Worm (Caenorhabditis elegans) whole organism, L3 larva: ENCODE results near the gene C49C8.6.

Experiments used
- R02D3.7 ChIP-seq: fragments of 150-350 bp; optimal IDR thresholded peaks from 2 replicates; lab custom pipeline; 2014; ENCODE audit warnings: missing biosample characterization, missing genetic modification characterization
- ZK546.5 ChIP-seq: sonication (generic microtip); optimal IDR thresholded peaks from 2 replicates; lab custom pipeline; 2017; ENCODE audit warnings: missing biosample characterization, missing genetic modification characterization
- ama-1 ChIP-seq: fragments of 150-350 bp; optimal IDR thresholded peaks from 2 replicates; lab custom pipeline; 2018
- ceh-16 ChIP-seq: sonication (generic microtip); optimal IDR thresholded peaks from 2 replicates; lab custom pipeline; 2017; ENCODE audit warnings: missing biosample characterization, missing genetic modification characterization
- ceh-28 ChIP-seq: fragments of 150-350 bp; optimal IDR thresholded peaks from 2 replicates; lab custom pipeline; 2014; ENCODE audit warnings: missing biosample characterization, missing genetic modification reagents, missing genetic modification characterization
- ceh-82 ChIP-seq: fragments of 150-350 bp; optimal IDR thresholded peaks from 2 replicates; lab custom pipeline; 2014; ENCODE audit warnings: missing biosample characterization, missing genetic modification characterization
- ceh-9 ChIP-seq: sonication (generic microtip); optimal IDR thresholded peaks from 2 replicates; lab custom pipeline; 2018; ENCODE audit warnings: missing biosample characterization, missing genetic modification characterization
- egl-27 ChIP-seq: sonication (generic microtip); optimal IDR thresholded peaks from 4 replicates; lab custom pipeline; 2017; ENCODE audit warnings: missing biosample characterization, missing genetic modification reagents, missing genetic modification characterization
- elt-1 ChIP-seq: fragments of 150-350 bp; optimal IDR thresholded peaks from 2 replicates; lab custom pipeline; 2014; ENCODE audit warnings: missing biosample characterization, missing genetic modification characterization
- elt-2 ChIP-seq: sonication (generic microtip); optimal IDR thresholded peaks from 2 replicates; lab custom pipeline; 2016; ENCODE audit warnings: missing genetic modification reagents, mild to moderate bottlenecking, missing genetic modification characterization, missing compliant biosample characterization
- eor-1 ChIP-seq, 2 experiments: fragments of 150-350 bp; optimal IDR thresholded peaks; 2 replicates each; lab custom pipeline; 2014 to 2018; ENCODE audit warnings: missing biosample characterization in 2 of 2, missing genetic modification characterization in 2 of 2
- fkh-10 ChIP-seq: sonication (generic microtip); optimal IDR thresholded peaks from 2 replicates; lab custom pipeline; 2017; ENCODE audit warnings: missing biosample characterization, missing genetic modification reagents, missing genetic modification characterization
- fkh-2 ChIP-seq: fragments of 150-350 bp; optimal IDR thresholded peaks from 2 replicates; lab custom pipeline; 2014; ENCODE audit warnings: missing biosample characterization, missing genetic modification reagents, missing genetic modification characterization
- fos-1 ChIP-seq: fragments of 150-350 bp; optimal IDR thresholded peaks from 2 replicates; lab custom pipeline; 2014; ENCODE audit warnings: missing biosample characterization, missing genetic modification characterization
- lin-39 ChIP-seq: fragments of 150-350 bp; optimal IDR thresholded peaks from 2 replicates; lab custom pipeline; 2018; ENCODE audit warnings: missing biosample characterization, missing genetic modification reagents, missing genetic modification characterization
- mdl-1 ChIP-seq: fragments of 150-350 bp; optimal IDR thresholded peaks from 2 replicates; lab custom pipeline; 2014; ENCODE audit warnings: missing biosample characterization, missing genetic modification characterization
- mml-1 ChIP-seq: fragments of 150-350 bp; sonication (generic microtip); optimal IDR thresholded peaks from 3 replicates; lab custom pipeline; 2014; ENCODE audit warnings: missing biosample characterization, missing genetic modification characterization
- nfya-1 ChIP-seq: sonication (generic microtip); optimal IDR thresholded peaks from 2 replicates; lab custom pipeline; 2017; ENCODE audit warnings: missing genetic modification characterization, mild to moderate bottlenecking, missing compliant biosample characterization, antibody characterized with exemption, moderate library complexity; ENCODE audit not compliant: insufficient read depth
- nhr-12 ChIP-seq: fragments of 150-350 bp; optimal IDR thresholded peaks from 2 replicates; lab custom pipeline; 2014; ENCODE audit warnings: missing biosample characterization, missing genetic modification characterization
- nhr-23 ChIP-seq: fragments of 150-350 bp; optimal IDR thresholded peaks from 2 replicates; lab custom pipeline; 2014; ENCODE audit warnings: missing biosample characterization, missing genetic modification reagents, missing genetic modification characterization
- nhr-28 ChIP-seq: fragments of 150-350 bp; optimal IDR thresholded peaks from 2 replicates; lab custom pipeline; 2014; ENCODE audit warnings: missing biosample characterization, missing genetic modification characterization
- nhr-43 ChIP-seq: sonication (generic microtip); optimal IDR thresholded peaks from 2 replicates; lab custom pipeline; 2016; ENCODE audit warnings: mild to moderate bottlenecking, missing genetic modification characterization, missing compliant biosample characterization; ENCODE audit not compliant: poor library complexity, severe bottlenecking
- nhr-76 ChIP-seq: fragments of 150-350 bp; sonication (generic microtip); optimal IDR thresholded peaks from 5 replicates; lab custom pipeline; 2014; ENCODE audit warnings: missing biosample characterization, missing genetic modification characterization
- nhr-77 ChIP-seq: fragments of 150-350 bp; optimal IDR thresholded peaks from 2 replicates; lab custom pipeline; 2014; ENCODE audit warnings: missing biosample characterization, missing genetic modification characterization
- pha-4 ChIP-seq: fragments of 150-350 bp; optimal IDR thresholded peaks from 2 replicates; lab custom pipeline; 2014; ENCODE audit warnings: missing biosample characterization, missing genetic modification reagents, missing genetic modification characterization
- pqm-1 ChIP-seq: fragments of 150-350 bp; optimal IDR thresholded peaks from 2 replicates; lab custom pipeline; 2017; ENCODE audit warnings: missing biosample characterization, missing genetic modification characterization, inconsistent platforms
- skn-1 ChIP-seq: fragments of 150-350 bp; optimal IDR thresholded peaks from 2 replicates; lab custom pipeline; 2014; ENCODE audit warnings: missing biosample characterization, missing genetic modification characterization
- tbx-2 ChIP-seq: sonication (generic microtip); optimal IDR thresholded peaks from 2 replicates; lab custom pipeline; 2016; ENCODE audit warnings: mild to moderate bottlenecking, missing genetic modification characterization, missing compliant biosample characterization
- unc-39 ChIP-seq: sonication (generic microtip); optimal IDR thresholded peaks from 4 replicates; lab custom pipeline; 2017; ENCODE audit warnings: missing biosample characterization, missing genetic modification characterization
- unc-62 ChIP-seq: fragments of 150-350 bp; sonication (generic microtip); optimal IDR thresholded peaks from 4 replicates; lab custom pipeline; 2014; ENCODE audit warnings: missing biosample characterization, missing genetic modification reagents, missing genetic modification characterization
- zag-1 ChIP-seq: fragments of 150-350 bp; optimal IDR thresholded peaks from 2 replicates; lab custom pipeline; 2014; ENCODE audit warnings: missing biosample characterization, missing genetic modification characterization

Gene C49C8.6

DNA sequence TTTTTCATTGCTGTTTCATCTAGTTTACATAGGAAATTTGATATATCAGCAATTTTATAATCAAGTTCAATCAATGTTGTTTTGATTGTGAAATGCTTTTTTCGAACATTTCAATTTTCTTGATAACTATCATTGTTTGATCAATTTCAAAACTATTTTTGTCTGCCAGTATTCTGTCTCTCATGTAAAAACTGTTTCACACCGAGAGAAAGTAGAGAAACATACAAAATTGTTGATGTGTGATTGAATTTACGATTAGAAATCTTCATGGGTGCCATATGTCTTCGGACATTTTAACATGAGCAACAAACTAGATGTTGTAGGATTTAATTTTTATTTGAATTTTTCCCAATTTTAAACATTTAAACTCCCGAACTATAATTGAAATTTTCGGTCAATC is 7.3 kb downstream of the C49C8.6 start, which contains the start of gene C49C8.2:
TSS of gene C49C8.2 (plus strand) at position 393 of the 400 bp plus-strand sequence.
- TF ChIP-seq R02D3.7 (tag; lab: Kevin White, UChicago) (no peak), elt-2 (peak; percentile 56), pha-4 (peak; percentile 60)

DNA sequence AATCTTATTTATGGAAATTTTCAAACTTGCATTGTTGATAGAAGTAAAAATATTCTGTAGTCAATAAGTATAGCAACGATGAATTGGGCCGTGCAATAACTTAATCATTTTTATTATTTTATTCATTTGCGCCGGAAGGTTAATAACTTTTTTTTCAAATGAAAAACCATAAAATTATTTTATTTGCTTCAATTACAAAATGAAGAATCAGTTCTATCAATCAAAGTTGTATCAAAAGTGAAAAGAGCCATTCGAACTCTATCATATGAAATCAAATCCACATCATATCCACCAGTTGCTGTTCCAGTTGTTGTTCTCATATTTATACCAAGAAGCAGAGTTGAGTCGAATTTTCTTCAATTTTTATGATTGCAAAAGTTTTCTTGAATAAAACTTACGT is 9.5 kb downstream of the C49C8.6 start, which contains the start of gene cyp-33E1:
TSS of gene cyp-33E1 (minus strand) at position 101 of the 400 bp plus-strand sequence.
- no peak for TF ChIP-seq nfya-1 (tag; lab: Kevin White, UChicago)
- TF ChIP-seq nhr-23 (tag; lab: Kevin White, UChicago): no peak

DNA sequence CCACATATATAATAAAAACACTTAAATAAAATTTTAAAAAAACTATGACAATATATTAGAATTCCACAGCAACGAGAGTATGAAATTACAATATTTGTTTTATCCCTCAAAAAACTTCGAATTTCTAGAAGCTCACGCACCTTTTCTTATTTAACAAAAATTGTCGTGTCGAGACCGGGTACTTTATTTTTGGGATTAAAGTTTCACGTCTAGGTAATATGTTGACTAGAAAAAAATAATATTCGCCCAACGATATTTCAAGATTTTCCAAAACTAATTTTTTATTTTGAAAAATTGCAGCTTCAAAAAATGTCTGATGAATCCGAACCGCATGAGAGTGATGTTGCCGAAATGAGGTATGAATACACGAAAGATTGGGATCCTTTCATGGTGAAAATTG is 13.6 kb downstream of the C49C8.6 start, which contains the start of gene C49C8.3:
TSS of gene C49C8.3 (plus strand) at position 301 of the 400 bp plus-strand sequence.
- TF ChIP-seq nhr-12 (tag; lab: Kevin White, UChicago) (no peak), tbx-2 (tag; lab: Kevin White, UChicago) (no peak), unc-62 (GFP tag; lab: Kevin White, UChicago) (no peak), zag-1 (tag; lab: Kevin White, UChicago) (no peak)

DNA sequence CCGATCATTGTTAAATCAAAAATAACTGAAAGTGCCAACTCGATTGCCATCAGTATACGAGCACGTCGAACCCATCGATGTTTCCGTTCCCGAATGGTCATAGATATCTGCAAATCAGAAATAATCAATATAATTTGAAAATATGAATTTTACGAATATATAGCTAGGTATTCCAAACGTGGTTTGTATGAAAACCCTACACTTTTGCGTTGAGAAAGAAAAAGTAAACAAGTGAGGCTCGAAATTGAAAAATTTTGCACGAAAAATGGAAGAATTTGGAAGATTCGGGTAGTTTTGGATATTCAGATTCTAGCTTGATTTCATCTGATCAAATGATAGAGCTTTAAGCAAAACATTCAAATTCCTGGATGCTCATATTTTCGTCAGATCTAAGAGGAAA is 19.3 kb downstream of the C49C8.6 start, which contains the start of gene F42A9.9:
TSS of gene F42A9.9 (minus strand) at position 101 of the 400 bp plus-strand sequence.
- TF ChIP-seq unc-39: no peak
- TF ChIP-seq ceh-9 (tag; lab: Kevin White, UChicago): no peak
- no peak for TF ChIP-seq ama-1 (lab: Kevin White, UChicago)
- no peak for TF ChIP-seq nhr-12 (tag; lab: Kevin White, UChicago)
- TF ChIP-seq ceh-28 (tag; lab: Kevin White, UChicago): no peak
- no peak for TF ChIP-seq nhr-28
- TF ChIP-seq unc-62 (GFP tag; lab: Kevin White, UChicago): no peak
- TF ChIP-seq mdl-1: no peak
- no peak for TF ChIP-seq nhr-76 (tag; lab: Kevin White, UChicago)

DNA sequence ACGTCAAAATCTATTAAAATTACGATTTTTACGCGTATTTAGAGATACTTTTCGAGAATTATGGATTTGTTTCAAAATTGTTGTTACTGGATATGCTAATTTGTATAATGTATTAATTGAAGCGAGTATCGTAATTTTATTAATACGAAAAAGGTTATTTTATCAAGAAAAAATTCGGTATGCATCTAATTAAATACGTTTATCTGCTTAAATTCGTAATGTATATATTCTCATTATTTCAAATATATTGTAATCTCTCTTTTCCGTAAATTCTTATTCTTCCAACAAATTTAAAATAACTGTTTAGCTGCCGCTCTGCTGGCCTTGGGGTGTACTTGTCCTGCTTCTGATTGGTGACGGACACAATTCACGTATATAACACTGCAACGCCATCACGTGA is 27.0 kb downstream of the C49C8.6 start, which contains the start of gene dgk-4:
TSS of gene dgk-4 (plus strand) at position 301 of the 400 bp plus-strand sequence.
- TF ChIP-seq unc-62 (GFP tag; lab: Kevin White, UChicago) (no peak), nhr-12 (tag; lab: Kevin White, UChicago) (no peak), unc-39 (no peak), mdl-1 (no peak), fkh-2 (tag; lab: Kevin White, UChicago) (no peak), fkh-10 (no peak), nhr-23 (tag; lab: Kevin White, UChicago) (no peak), skn-1 (tag; lab: Kevin White, UChicago) (no peak), ZK546.5 (tag; lab: Kevin White, UChicago) (no peak), nhr-77 (tag; lab: Kevin White, UChicago) (no peak), ceh-9 (tag; lab: Kevin White, UChicago) (no peak), ama-1 (lab: Kevin White, UChicago) (no peak), fos-1 (tag; lab: Kevin White, UChicago) (no peak), ceh-16 (tag; lab: Kevin White, UChicago) (no peak), nhr-43 (tag; lab: Kevin White, UChicago) (no peak), egl-27 (no peak)

DNA sequence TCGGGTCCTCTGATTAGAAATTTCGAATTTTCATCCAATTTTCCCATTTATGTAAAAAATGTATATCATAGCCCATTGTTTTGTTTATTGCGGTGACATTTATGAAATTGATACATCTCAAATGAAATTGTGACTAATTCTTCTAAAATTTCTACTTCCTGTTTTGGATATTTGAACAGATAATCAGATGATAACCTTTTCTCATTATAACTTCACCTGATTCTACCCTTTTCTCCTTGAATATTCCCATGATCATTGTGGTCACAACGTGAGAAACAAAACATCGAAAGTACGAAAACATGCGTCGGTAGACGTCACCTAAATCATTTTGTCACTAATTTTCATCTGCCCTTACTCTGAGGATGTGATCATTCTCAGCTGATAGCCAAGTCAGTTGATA is 27.8 kb downstream of the C49C8.6 start:
- TF ChIP-seq mml-1 (tag; lab: Kevin White, UChicago) (no peak), nhr-77 (tag; lab: Kevin White, UChicago) (no peak), nhr-76 (tag; lab: Kevin White, UChicago) (no peak), lin-39 (tag; lab: Kevin White, UChicago) (no peak), zag-1 (tag; lab: Kevin White, UChicago) (no peak), ama-1 (lab: Kevin White, UChicago) (no peak), pqm-1 (tag; lab: Kevin White, UChicago) (no peak), nhr-12 (tag; lab: Kevin White, UChicago) (no peak), eor-1 (tag; optimal IDR thresholded peaks at IDR 0.05; lab: Kevin White, UChicago) (no peak), fos-1 (tag; lab: Kevin White, UChicago) (no peak), elt-2 (no peak), elt-1 (no peak), skn-1 (tag; lab: Kevin White, UChicago) (no peak), pha-4 (no peak), ceh-28 (tag; lab: Kevin White, UChicago) (no peak), ceh-82 (no peak)
